Fruit fly (Drosophila melanogaster) whole organism, embryonic: Measurements from ENCODE around the gene CG9166.

ENCODE experiments used
- Bgb ChIP-seq: fragments of 200-800 bp; sonication (Bioruptor generic); IDR thresholded peaks from 2 replicates; pipeline ENCODE4 v1.3.6; 2022; ENCODE audit warnings: missing biosample characterization, missing genetic modification characterization; ENCODE audit not compliant: partially characterized antibody
- CG10209 ChIP-seq: fragments of 200-800 bp; sonication (Bioruptor generic); optimal IDR thresholded peaks from 3 replicates; lab custom pipeline; 2017; ENCODE audit warnings: missing biosample characterization, mild to moderate bottlenecking, missing genetic modification characterization, missing genetic modification reagents
- CG11504 ChIP-seq: fragments of 200-800 bp; sonication (Bioruptor generic); optimal IDR thresholded peaks from 3 replicates; lab custom pipeline; 2019; ENCODE audit warnings: missing biosample characterization, mild to moderate bottlenecking, missing genetic modification characterization, moderate library complexity
- CG12659 ChIP-seq: fragments of 200-800 bp; sonication (Bioruptor generic); optimal IDR thresholded peaks from 3 replicates; lab custom pipeline; 2017; ENCODE audit warnings: mild to moderate bottlenecking, missing biosample characterization, missing genetic modification reagents, missing genetic modification characterization
- CG12769 ChIP-seq: fragments of 200-800 bp; sonication (Bioruptor generic); optimal IDR thresholded peaks from 2 replicates; lab custom pipeline; 2019; ENCODE audit warnings: missing biosample characterization, mild to moderate bottlenecking, missing genetic modification characterization, moderate library complexity
- CG16813 ChIP-seq: fragments of 200-800 bp; sonication (Bioruptor generic); IDR thresholded peaks from 3 replicates; pipeline ENCODE4 v1.3.6; 2022; ENCODE audit warnings: missing biosample characterization, missing genetic modification characterization; ENCODE audit not compliant: partially characterized antibody
- CG17328 ChIP-seq: fragments of 200-800 bp; sonication (Bioruptor generic); IDR thresholded peaks from 2 replicates; pipeline ENCODE4 v1.3.6; 2022; ENCODE audit warnings: missing biosample characterization, missing genetic modification characterization
- CG17359 ChIP-seq: fragments of 200-800 bp; sonication (Bioruptor generic); optimal IDR thresholded peaks from 3 replicates; lab custom pipeline; 2018; ENCODE audit warnings: missing biosample characterization, mild to moderate bottlenecking, missing genetic modification characterization, moderate library complexity
- CG17912 ChIP-seq: fragments of 200-800 bp; sonication (Bioruptor generic); optimal IDR thresholded peaks from 2 replicates; lab custom pipeline; 2018; ENCODE audit warnings: missing biosample characterization, mild to moderate bottlenecking, missing genetic modification characterization
- CG18011 ChIP-seq: fragments of 200-800 bp; sonication (Bioruptor generic); optimal IDR thresholded peaks from 2 replicates; lab custom pipeline; 2017; ENCODE audit warnings: missing biosample characterization, missing genetic modification characterization, mild to moderate bottlenecking, moderate library complexity, missing genotype
- CG18619 ChIP-seq: fragments of 200-800 bp; sonication (Bioruptor generic); optimal IDR thresholded peaks from 3 replicates; lab custom pipeline; 2017; ENCODE audit warnings: missing biosample characterization, mild to moderate bottlenecking, missing genetic modification characterization
- CG32767 ChIP-seq: fragments of 200-800 bp; sonication (Bioruptor generic); IDR thresholded peaks from 2 replicates; pipeline ENCODE4 v1.3.6; 2022; ENCODE audit warnings: missing biosample characterization, missing genetic modification characterization
- CG6175 ChIP-seq: fragments of 200-800 bp; sonication (Bioruptor generic); IDR thresholded peaks from 3 replicates; pipeline ENCODE4 v1.3.6; 2022; ENCODE audit warnings: missing biosample characterization, missing genetic modification characterization
- CG6272 ChIP-seq: fragments of 200-800 bp; sonication (Bioruptor generic); IDR thresholded peaks from 2 replicates; pipeline ENCODE4 v1.3.6; 2022; ENCODE audit warnings: missing biosample characterization, missing genetic modification characterization
- CG9437 ChIP-seq: fragments of 200-800 bp; sonication (Bioruptor generic); optimal IDR thresholded peaks from 2 replicates; lab custom pipeline; 2018; ENCODE audit warnings: missing biosample characterization, mild to moderate bottlenecking, missing genetic modification characterization
- CG9609 ChIP-seq: fragments of 200-800 bp; sonication (Bioruptor generic); optimal IDR thresholded peaks from 3 replicates; lab custom pipeline; 2016; ENCODE audit warnings: missing biosample characterization, missing genetic modification characterization
- Dbx ChIP-seq: fragments of 200-800 bp; sonication (Bioruptor generic); IDR thresholded peaks from 3 replicates; pipeline ENCODE4 v1.3.6; 2022; ENCODE audit warnings: missing biosample characterization, missing genetic modification characterization
- Eip74EF ChIP-seq, 2 experiments: fragments of 200-800 bp in 1 of 2; fragments of >200 bp in 1 of 2; sonication (Bioruptor generic) in 1 of 2; optimal IDR thresholded peaks; 2 replicates each; lab custom pipeline; 2017 to 2019; ENCODE audit warnings: missing biosample characterization in 2 of 2, missing genetic modification characterization in 2 of 2, mild to moderate bottlenecking in 1 of 2, moderate library complexity in 1 of 2
- Fer2 ChIP-seq: fragments of 200-800 bp; sonication (Bioruptor generic); optimal IDR thresholded peaks from 2 replicates; lab custom pipeline; 2018; ENCODE audit warnings: missing biosample characterization, mild to moderate bottlenecking, missing genetic modification characterization, moderate library complexity
- Fer3 ChIP-seq: fragments of 200-800 bp; sonication (Bioruptor generic); optimal IDR thresholded peaks from 2 replicates; lab custom pipeline; 2018; ENCODE audit warnings: missing biosample characterization, mild to moderate bottlenecking, missing genetic modification characterization, moderate library complexity
- MESR4 ChIP-seq: fragments of 200-800 bp; sonication (Bioruptor generic); optimal IDR thresholded peaks from 2 replicates; lab custom pipeline; 2018; ENCODE audit warnings: missing biosample characterization, mild to moderate bottlenecking, missing genetic modification characterization, moderate library complexity
- Mad ChIP-seq: fragments of 200-800 bp; sonication (Bioruptor generic); optimal IDR thresholded peaks from 2 replicates; lab custom pipeline; 2016; ENCODE audit warnings: missing biosample characterization, missing genetic modification characterization
- Mrtf ChIP-seq: fragments of 200-800 bp; sonication (Bioruptor generic); IDR thresholded peaks from 3 replicates; pipeline ENCODE4 v1.3.6; 2022; ENCODE audit warnings: missing biosample characterization, missing genetic modification characterization
- Nf-YB ChIP-seq: fragments of 200-800 bp; sonication (Bioruptor generic); optimal IDR thresholded peaks from 3 replicates; lab custom pipeline; 2019; ENCODE audit warnings: missing biosample characterization, mild to moderate bottlenecking, missing genetic modification characterization, moderate library complexity
- Oli ChIP-seq: fragments of 200-800 bp; sonication (Bioruptor generic); optimal IDR thresholded peaks from 2 replicates; lab custom pipeline; 2018; ENCODE audit warnings: missing biosample characterization, mild to moderate bottlenecking, missing genetic modification characterization, moderate library complexity
- Rx ChIP-seq: fragments of 200-800 bp; sonication (Bioruptor generic); IDR thresholded peaks from 2 replicates; pipeline ENCODE4 v1.3.6; 2022; ENCODE audit warnings: missing biosample characterization, missing genetic modification characterization
- Sox102F ChIP-seq: fragments of 200-800 bp; sonication (Bioruptor generic); optimal IDR thresholded peaks from 2 replicates; lab custom pipeline; 2018; ENCODE audit warnings: missing biosample characterization, mild to moderate bottlenecking, missing genetic modification characterization, moderate library complexity
- Xrp1 ChIP-seq: fragments of 200-800 bp; sonication (Bioruptor generic); IDR thresholded peaks from 2 replicates; pipeline ENCODE4 v1.3.6; 2022; ENCODE audit warnings: missing biosample characterization, missing genetic modification characterization
- az2 ChIP-seq: fragments of 200-800 bp; sonication (Bioruptor generic); optimal IDR thresholded peaks from 3 replicates; lab custom pipeline; 2016; ENCODE audit warnings: missing biosample characterization, missing genetic modification characterization
- bowl ChIP-seq: fragments of 200-800 bp; sonication (Bioruptor generic); IDR thresholded peaks from 2 replicates; pipeline ENCODE4 v1.3.6; 2022; ENCODE audit warnings: missing biosample characterization, missing genetic modification characterization
- chif ChIP-seq, 2 experiments: fragments of 200-800 bp; sonication (Bioruptor generic); optimal IDR thresholded peaks; 3 replicates each; lab custom pipeline; 2016; ENCODE audit warnings: missing biosample characterization in 2 of 2, missing genetic modification characterization in 2 of 2
- dpn ChIP-seq, 2 experiments: fragments of 200-800 bp; sonication (Bioruptor generic); optimal IDR thresholded peaks; 3 replicates each; lab custom pipeline; 2016; ENCODE audit warnings: missing biosample characterization in 2 of 2, missing genetic modification characterization in 2 of 2
- dysf ChIP-seq: fragments of 200-800 bp; sonication (Bioruptor generic); IDR thresholded peaks from 3 replicates; pipeline ENCODE4 v1.3.6; 2022; ENCODE audit warnings: missing biosample characterization, missing genetic modification characterization
- eve ChIP-seq, 2 experiments: fragments of >200 bp; optimal IDR thresholded peaks; 2 replicates each; lab custom pipeline; 2017; ENCODE audit warnings: missing biosample characterization in 2 of 2, missing genetic modification characterization in 2 of 2
- gsb-n ChIP-seq: fragments of 200-800 bp; sonication (Bioruptor generic); optimal IDR thresholded peaks from 3 replicates; lab custom pipeline; 2018; ENCODE audit warnings: missing biosample characterization, mild to moderate bottlenecking, missing genetic modification characterization
- ken ChIP-seq: fragments of 200-800 bp; sonication (Bioruptor generic); IDR thresholded peaks from 3 replicates; pipeline ENCODE4 v1.3.6; 2022; ENCODE audit warnings: missing biosample characterization, missing genetic modification characterization
- lab ChIP-seq: fragments of 200-800 bp; sonication (Bioruptor generic); optimal IDR thresholded peaks from 3 replicates; lab custom pipeline; 2017; ENCODE audit warnings: missing biosample characterization, missing genetic modification characterization, mild to moderate bottlenecking, moderate library complexity, missing genetic modification reagents
- maf-S ChIP-seq: fragments of 200-800 bp; sonication (Bioruptor generic); optimal IDR thresholded peaks from 2 replicates; lab custom pipeline; 2016; ENCODE audit warnings: missing biosample characterization, missing genetic modification characterization
- pan ChIP-seq, 4 experiments: fragments of >200 bp in 3 of 4; fragments of 200-800 bp in 1 of 4; sonication (Bioruptor generic) in 1 of 4; optimal IDR thresholded peaks in 3 of 4; IDR thresholded peaks in 1 of 4; 2 replicates each; pipeline versions ENCODE4 v1.3.6 to Lab custom; 2017 to 2022; ENCODE audit warnings: missing biosample characterization in 2 of 4, missing genetic modification characterization in 2 of 4, mixed read lengths in 1 of 4
- prd ChIP-seq, 3 experiments: fragments of >200 bp in 2 of 3; fragments of 200-800 bp in 1 of 3; sonication (Bioruptor generic) in 1 of 3; optimal IDR thresholded peaks in 2 of 3; IDR thresholded peaks in 1 of 3; 2 replicates in 2 of 3; 3 replicates in 1 of 3; pipeline versions ENCODE4 v1.3.6 to Lab custom; 2017 to 2022; ENCODE audit warnings: missing biosample characterization in 1 of 3, missing genetic modification characterization in 1 of 3
- row ChIP-seq: fragments of 200-800 bp; sonication (Bioruptor generic); IDR thresholded peaks from 3 replicates; pipeline ENCODE4 v1.3.6; 2022; ENCODE audit warnings: missing biosample characterization, missing genetic modification characterization
- so ChIP-seq: fragments of 200-800 bp; sonication (Bioruptor generic); IDR thresholded peaks from 3 replicates; pipeline ENCODE4 v1.3.6; 2022; ENCODE audit warnings: missing biosample characterization, missing genetic modification characterization
- trh ChIP-seq: fragments of 200-800 bp; sonication (Bioruptor generic); optimal IDR thresholded peaks from 2 replicates; lab custom pipeline; 2016; ENCODE audit warnings: missing biosample characterization, missing genetic modification characterization
- ttk ChIP-seq: fragments of 200-800 bp; sonication (Bioruptor generic); IDR thresholded peaks from 2 replicates; pipeline ENCODE4 v2.1.2; 2022; ENCODE audit warnings: missing biosample characterization, missing genetic modification characterization
- vnd ChIP-seq: fragments of 200-800 bp; sonication (Bioruptor generic); IDR thresholded peaks from 3 replicates; pipeline ENCODE4 v1.3.6; 2022; ENCODE audit warnings: missing biosample characterization, missing genetic modification characterization; ENCODE audit not compliant: partially characterized antibody
- zfh1 ChIP-seq: fragments of 200-800 bp; sonication (Bioruptor generic); IDR thresholded peaks from 3 replicates; pipeline ENCODE4 v1.3.6; 2022; ENCODE audit warnings: missing biosample characterization, missing genetic modification characterization

The CG9166 gene

DNA sequence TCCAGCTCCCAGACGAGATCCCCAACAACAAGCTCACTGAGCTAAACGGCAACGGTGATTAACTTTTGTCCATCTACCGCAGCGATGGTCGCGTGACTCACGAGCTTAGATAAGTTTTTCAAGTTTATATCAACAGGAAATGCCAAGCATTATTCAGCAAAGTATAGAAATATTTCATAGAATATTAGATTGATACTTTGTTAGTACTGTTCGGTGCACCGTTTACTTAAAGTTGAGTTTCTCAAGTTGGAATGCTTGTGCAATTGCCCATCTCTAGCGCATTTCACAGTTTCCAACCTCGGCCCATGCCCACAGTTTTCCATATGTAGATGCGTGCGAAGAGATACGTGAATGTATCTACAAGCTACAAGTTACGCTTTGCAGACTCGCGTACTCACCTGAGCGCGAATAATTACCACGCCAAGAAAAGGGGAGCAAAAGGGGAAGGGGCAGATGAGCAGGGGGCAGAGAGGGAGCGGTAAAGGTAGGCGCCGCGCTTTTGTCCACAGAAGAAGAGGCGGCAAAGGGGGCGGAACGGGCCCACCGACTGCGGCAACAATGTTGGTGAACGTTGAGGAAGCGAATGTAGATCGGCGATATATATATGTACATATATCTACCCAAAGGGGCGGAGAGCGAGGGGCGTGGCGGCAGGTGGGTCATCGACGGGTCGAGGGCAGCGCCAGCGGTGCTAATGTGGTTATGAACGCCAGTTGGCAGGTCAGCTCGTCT lies 25.3 kb downstream of the CG9166 start (continued):
- peak; percentile 54 for TF ChIP-seq lab
- peak; percentile 64; the same call in 1 of the 3 replicates for TF ChIP-seq Mrtf (GFP tag; lab: Robert Waterston, UW)
- peak; percentile 69 for TF ChIP-seq dysf (GFP tag; lab: Robert Waterston, UW)
- TF ChIP-seq CG17359 (tag; lab: Kevin White, UChicago): peak; percentile 62
- TF ChIP-seq Bgb (GFP tag; lab: Robert Waterston, UW): 0 out of 2 replicates have a peak, but pooled peaks have one; percentile 27
- TF ChIP-seq CG6272 (GFP tag; lab: Robert Waterston, UW): 0 out of 2 replicates have a peak, but pooled peaks have one; percentile 22
- TF ChIP-seq CG17912: no peak
- TF ChIP-seq Rx (GFP tag; lab: Robert Waterston, UW): no peak
- peak; percentile 78 for TF ChIP-seq row
- TF ChIP-seq ken: peak; percentile 65; the same call in 2 of the 3 replicates
- 0 out of 2 replicates have a peak, but pooled peaks have one; percentile 24 for TF ChIP-seq bowl (GFP tag; lab: Robert Waterston, UW)
- peak; percentile 33 for TF ChIP-seq az2 (GFP tag; lab: Kevin White, UChicago)
- peak; percentile 57; the same call in 1 of the 2 replicates for TF ChIP-seq CG32767 (GFP tag; lab: Robert Waterston, UW)
- TF ChIP-seq trh (GFP tag; lab: Kevin White, UChicago): peak; percentile 9
- peak; percentile 60; the same call in 1 of the 2 replicates for TF ChIP-seq CG17328 (GFP tag; lab: Robert Waterston, UW)
- TF ChIP-seq CG9437 (GFP tag; lab: Kevin White, UChicago): peak; percentile 29
- peak; percentile 53; the same call in 1 of the 3 replicates for TF ChIP-seq zfh1 (GFP tag; lab: Robert Waterston, UW)
- TF ChIP-seq pan (optimal IDR thresholded peaks at IDR 0.05; lab: Kevin White, UChicago): no peak
- peak in 1 of 2 experiments; percentile 66 for TF ChIP-seq pan (GFP tag; optimal IDR thresholded peaks at IDR 0.05 in 1 of 2, IDR thresholded peaks at IDR 0.05 in 1 of 2)
- peak in 1 of 2 experiments; percentile 55 for TF ChIP-seq Eip74EF (GFP tag; optimal IDR thresholded peaks at IDR 0.05; lab: Kevin White, UChicago)
- TF ChIP-seq CG11504 (tag; lab: Kevin White, UChicago): peak; percentile 70
- TF ChIP-seq Dbx: no peak
- peak; percentile 10 for TF ChIP-seq CG18619
- TF ChIP-seq Nf-YB (GFP tag; lab: Kevin White, UChicago): peak; percentile 21
- peak; percentile 3 for TF ChIP-seq Mad (GFP tag; lab: Kevin White, UChicago)
- TF ChIP-seq chif (GFP tag; optimal IDR thresholded peaks at IDR 0.05; lab: Kevin White, UChicago): peak; percentile 31 to 35
- TF ChIP-seq MESR4 (GFP tag; lab: Kevin White, UChicago): no peak
- peak; percentile 21 to 43 for TF ChIP-seq dpn (GFP tag; optimal IDR thresholded peaks at IDR 0.05; lab: Kevin White, UChicago)
- TF ChIP-seq so (GFP tag; lab: Robert Waterston, UW): peak; percentile 76; the same call in 2 of the 3 replicates
- peak; percentile 68 for TF ChIP-seq Oli (tag; lab: Kevin White, UChicago)
- TF ChIP-seq CG9609 (GFP tag; lab: Kevin White, UChicago): peak; percentile 3
- peak; percentile 37 for TF ChIP-seq CG18011 (GFP tag; lab: Kevin White, UChicago)
- TF ChIP-seq CG12769: peak; percentile 56
- peak; percentile 47 for TF ChIP-seq CG10209
- peak; percentile 1 for TF ChIP-seq Fer3 (tag; lab: Kevin White, UChicago)
- peak; percentile 4 for TF ChIP-seq gsb-n (tag; lab: Kevin White, UChicago)
- TF ChIP-seq CG16813 (GFP tag; lab: Robert Waterston, UW): peak; percentile 38; the same call in 1 of the 3 replicates
- peak; percentile 78 for TF ChIP-seq Sox102F (GFP tag; lab: Kevin White, UChicago)
- peak; percentile 31 for TF ChIP-seq CG12659
- TF ChIP-seq prd (optimal IDR thresholded peaks at IDR 0.05; lab: Kevin White, UChicago): no peak
- peak; percentile 69; the same call in 2 of the 3 replicates for TF ChIP-seq prd (GFP tag; IDR thresholded peaks at IDR 0.05; lab: Robert Waterston, UW)
- TF ChIP-seq maf-S (GFP tag; lab: Kevin White, UChicago): no peak
- no peak for TF ChIP-seq CG6175 (GFP tag; lab: Robert Waterston, UW)
- TF ChIP-seq Fer2 (tag; lab: Kevin White, UChicago): no peak
- 0 out of 3 replicates have a peak, but pooled peaks have one; percentile 45 for TF ChIP-seq vnd
- TF ChIP-seq eve (GFP tag; optimal IDR thresholded peaks at IDR 0.05; lab: Kevin White, UChicago): peak in 1 of 2 experiments; percentile 87
- TF ChIP-seq Xrp1 (GFP tag; lab: Robert Waterston, UW): peak; percentile 72
- peak; percentile 64; the same call in 1 of the 2 replicates for TF ChIP-seq ttk (GFP tag; lab: Robert Waterston, UW)
